Fruit fly (Drosophila melanogaster) whole organism, embryonic: ENCODE results near the gene zetaCOP.

Source experiments
- CG16779 ChIP-seq: fragments of 200-800 bp; sonication (Bioruptor generic); IDR thresholded peaks from 2 replicates; pipeline ENCODE4 v1.3.6; 2022; ENCODE audit warnings: missing biosample characterization, missing genetic modification characterization
- CG31365 ChIP-seq: fragments of 200-800 bp; sonication (Bioruptor generic); optimal IDR thresholded peaks from 2 replicates; lab custom pipeline; 2018; ENCODE audit warnings: missing biosample characterization, mild to moderate bottlenecking, missing genetic modification characterization

dm6 chr3L:16713446-16714192, 40.3 kb upstream of the zetaCOP start:
- TF ChIP-seq CG16779 (GFP tag; lab: Robert Waterston, UW) (no peak), CG31365 (tag; lab: Kevin White, UChicago) (no peak)
